Fruit fly (Drosophila melanogaster) whole organism, embryonic: Measurements from ENCODE around the gene RIOK2.

Experiments used
- Bteb2 ChIP-seq: fragments of 200-800 bp; sonication (Bioruptor generic); optimal IDR thresholded peaks from 2 replicates; lab custom pipeline; 2016; ENCODE audit warnings: missing biosample characterization, missing genetic modification characterization
- CG1024 ChIP-seq: fragments of 200-800 bp; sonication (Bioruptor generic); IDR thresholded peaks from 2 replicates; pipeline ENCODE4 v1.3.6; 2022; ENCODE audit warnings: missing biosample characterization, missing genetic modification characterization
- CG12236 ChIP-seq: fragments of 200-800 bp; sonication (Bioruptor generic); optimal IDR thresholded peaks from 2 replicates; lab custom pipeline; 2016; ENCODE audit warnings: missing biosample characterization, missing genetic modification characterization
- CG12744 ChIP-seq: fragments of 200-800 bp; sonication (Bioruptor generic); optimal IDR thresholded peaks from 2 replicates; lab custom pipeline; 2016; ENCODE audit warnings: missing biosample characterization, missing genetic modification characterization
- CG15269 ChIP-seq: fragments of 200-800 bp; sonication (Bioruptor generic); optimal IDR thresholded peaks from 2 replicates; lab custom pipeline; 2018; ENCODE audit warnings: missing biosample characterization, mild to moderate bottlenecking, missing genetic modification characterization, moderate library complexity
- CG17912 ChIP-seq: fragments of 200-800 bp; sonication (Bioruptor generic); optimal IDR thresholded peaks from 2 replicates; lab custom pipeline; 2018; ENCODE audit warnings: missing biosample characterization, mild to moderate bottlenecking, missing genetic modification characterization
- CG2116 ChIP-seq: fragments of 200-800 bp; sonication (Bioruptor generic); optimal IDR thresholded peaks from 3 replicates; lab custom pipeline; 2018; ENCODE audit warnings: missing biosample characterization, mild to moderate bottlenecking, missing genetic modification characterization
- CG2712 ChIP-seq: fragments of 200-800 bp; optimal IDR thresholded peaks from 3 replicates; lab custom pipeline; 2019; ENCODE audit warnings: missing biosample characterization, mild to moderate bottlenecking, missing genetic modification characterization, moderate library complexity
- CG2889 ChIP-seq: fragments of 200-800 bp; sonication (Bioruptor generic); IDR thresholded peaks from 3 replicates; pipeline ENCODE4 v1.3.6; 2022; ENCODE audit warnings: missing biosample characterization, missing genetic modification characterization
- CG30020 ChIP-seq: fragments of 200-800 bp; optimal IDR thresholded peaks from 2 replicates; lab custom pipeline; 2019; ENCODE audit warnings: missing biosample characterization, mild to moderate bottlenecking, missing genetic modification characterization, moderate library complexity
- CG31388 ChIP-seq: fragments of 200-800 bp; sonication (Bioruptor generic); optimal IDR thresholded peaks from 2 replicates; lab custom pipeline; 2016; ENCODE audit warnings: missing biosample characterization, missing genetic modification characterization
- CG4730 ChIP-seq: fragments of 200-800 bp; sonication (Bioruptor generic); IDR thresholded peaks from 2 replicates; pipeline ENCODE4 v1.3.6; 2022; ENCODE audit warnings: missing biosample characterization, missing genetic modification characterization
- CG5180 ChIP-seq: fragments of 200-800 bp; sonication (Bioruptor generic); optimal IDR thresholded peaks from 3 replicates; lab custom pipeline; 2017; ENCODE audit warnings: missing biosample characterization, missing genetic modification characterization, mild to moderate bottlenecking, moderate library complexity, missing genetic modification reagents
- CG6272 ChIP-seq: fragments of 200-800 bp; sonication (Bioruptor generic); IDR thresholded peaks from 2 replicates; pipeline ENCODE4 v1.3.6; 2022; ENCODE audit warnings: missing biosample characterization, missing genetic modification characterization
- CG6791 ChIP-seq: fragments of 200-800 bp; sonication (Bioruptor generic); IDR thresholded peaks from 3 replicates; pipeline ENCODE4 v1.3.6; 2022; ENCODE audit warnings: missing biosample characterization, missing genetic modification characterization; ENCODE audit not compliant: partially characterized antibody
- CG6813 ChIP-seq: fragments of 200-800 bp; sonication (Bioruptor generic); optimal IDR thresholded peaks from 2 replicates; lab custom pipeline; 2017; ENCODE audit warnings: missing biosample characterization, missing genetic modification characterization, mild to moderate bottlenecking, moderate library complexity, missing genetic modification reagents
- CG8290 ChIP-seq, 3 experiments: fragments of 200-800 bp; sonication (Bioruptor generic); optimal IDR thresholded peaks; 2 replicates each; lab custom pipeline; 2016 to 2019; ENCODE audit warnings: missing biosample characterization in 3 of 3, missing genetic modification characterization in 3 of 3, mild to moderate bottlenecking in 2 of 3, moderate library complexity in 1 of 3
- CG9609 ChIP-seq: fragments of 200-800 bp; sonication (Bioruptor generic); optimal IDR thresholded peaks from 3 replicates; lab custom pipeline; 2016; ENCODE audit warnings: missing biosample characterization, missing genetic modification characterization
- CoRest ChIP-seq: fragments of 200-800 bp; sonication (Bioruptor generic); optimal IDR thresholded peaks from 3 replicates; lab custom pipeline; 2018; ENCODE audit warnings: missing biosample characterization, mild to moderate bottlenecking, missing genetic modification characterization, moderate library complexity
- Dref ChIP-seq: fragments of 200-800 bp; sonication (Bioruptor generic); IDR thresholded peaks from 2 replicates; pipeline ENCODE4 v1.3.6; 2022; ENCODE audit warnings: missing biosample characterization, missing genetic modification characterization
- E2f2 ChIP-seq: fragments of 200-800 bp; sonication (Bioruptor generic); IDR thresholded peaks from 2 replicates; pipeline ENCODE4 v1.3.6; 2022; ENCODE audit warnings: missing biosample characterization, missing genetic modification characterization
- Elba2 ChIP-seq: fragments of 200-800 bp; sonication (Bioruptor generic); optimal IDR thresholded peaks from 3 replicates; lab custom pipeline; 2016; ENCODE audit warnings: missing biosample characterization, missing genetic modification characterization
- Fer1 ChIP-seq: fragments of 200-800 bp; sonication (Bioruptor generic); optimal IDR thresholded peaks from 2 replicates; lab custom pipeline; 2017; ENCODE audit warnings: missing biosample characterization, mild to moderate bottlenecking, missing genetic modification characterization
- Mad ChIP-seq: fragments of 200-800 bp; sonication (Bioruptor generic); optimal IDR thresholded peaks from 2 replicates; lab custom pipeline; 2016; ENCODE audit warnings: missing biosample characterization, missing genetic modification characterization
- Max ChIP-seq: fragments of 200-800 bp; sonication (Bioruptor generic); optimal IDR thresholded peaks from 2 replicates; lab custom pipeline; 2016; ENCODE audit warnings: missing biosample characterization, mild to moderate bottlenecking, missing genetic modification characterization
- Nf-YA ChIP-seq: fragments of 200-800 bp; sonication (Bioruptor generic); IDR thresholded peaks from 2 replicates; pipeline ENCODE4 v1.3.6; 2022; ENCODE audit warnings: missing biosample characterization, missing genetic modification characterization
- Rfx ChIP-seq: fragments of 200-800 bp; sonication (Bioruptor generic); IDR thresholded peaks from 2 replicates; pipeline ENCODE4 v1.3.6; 2022; ENCODE audit warnings: missing biosample characterization, missing genetic modification characterization
- Side ChIP-seq: fragments of 200-800 bp; sonication (Bioruptor generic); optimal IDR thresholded peaks from 2 replicates; lab custom pipeline; 2016; ENCODE audit warnings: missing biosample characterization, missing genetic modification characterization
- Sry-β ChIP-seq: fragments of 200-800 bp; sonication (Bioruptor generic); optimal IDR thresholded peaks from 2 replicates; lab custom pipeline; 2018; ENCODE audit warnings: missing biosample characterization, mild to moderate bottlenecking, missing genetic modification characterization, moderate library complexity
- Trl ChIP-seq, 3 experiments: fragments of >200 bp in 2 of 3; fragments of 200-800 bp in 1 of 3; sonication (Bioruptor generic) in 1 of 3; optimal IDR thresholded peaks; 2 replicates in 1 of 3; 3 replicates in 2 of 3; lab custom pipeline; 2016 to 2017; ENCODE audit warnings: missing biosample characterization in 1 of 3, missing genetic modification characterization in 1 of 3
- bbx ChIP-seq: fragments of 200-800 bp; sonication (Bioruptor generic); IDR thresholded peaks from 2 replicates; pipeline ENCODE4 v1.3.6; 2022; ENCODE audit warnings: missing biosample characterization, missing genetic modification characterization; ENCODE audit not compliant: partially characterized antibody
- dm ChIP-seq: fragments of 200-800 bp; sonication (Bioruptor generic); optimal IDR thresholded peaks from 3 replicates; lab custom pipeline; 2016; ENCODE audit warnings: missing biosample characterization, missing genetic modification characterization
- esg ChIP-seq: fragments of 200-800 bp; sonication (Bioruptor generic); conservative IDR thresholded peaks from 2 replicates; pipeline ENCODE4 v1.3.6; 2022; ENCODE audit warnings: missing biosample characterization, missing genetic modification characterization
- fd102C ChIP-seq: fragments of 200-800 bp; sonication (Bioruptor generic); optimal IDR thresholded peaks from 2 replicates; lab custom pipeline; 2018; ENCODE audit warnings: missing biosample characterization, mild to moderate bottlenecking, missing genetic modification characterization, moderate library complexity
- gem ChIP-seq: fragments of 200-800 bp; sonication (Bioruptor generic); optimal IDR thresholded peaks from 2 replicates; lab custom pipeline; 2019; ENCODE audit warnings: missing biosample characterization, mild to moderate bottlenecking, missing genetic modification characterization, moderate library complexity
- gfzf ChIP-seq: fragments of 200-800 bp; sonication (Bioruptor generic); optimal IDR thresholded peaks from 2 replicates; lab custom pipeline; 2016; ENCODE audit warnings: missing biosample characterization, mild to moderate bottlenecking, missing genetic modification characterization, moderate library complexity
- grn ChIP-seq: fragments of 200-800 bp; sonication (Bioruptor generic); optimal IDR thresholded peaks from 3 replicates; lab custom pipeline; 2017; ENCODE audit warnings: missing biosample characterization, missing genetic modification characterization
- odd ChIP-seq: fragments of 200-800 bp; sonication (Bioruptor generic); optimal IDR thresholded peaks from 2 replicates; lab custom pipeline; 2017; ENCODE audit warnings: missing biosample characterization, mild to moderate bottlenecking, missing genetic modification characterization
- p53 ChIP-seq: fragments of 200-800 bp; sonication (Bioruptor generic); optimal IDR thresholded peaks from 2 replicates; lab custom pipeline; 2016; ENCODE audit warnings: missing biosample characterization, missing genetic modification characterization
- pros ChIP-seq: fragments of 200-800 bp; sonication (Bioruptor generic); optimal IDR thresholded peaks from 3 replicates; lab custom pipeline; 2019; ENCODE audit warnings: missing biosample characterization, mild to moderate bottlenecking, missing genetic modification characterization, moderate library complexity
- salm ChIP-seq: fragments of 200-800 bp; sonication (Bioruptor generic); optimal IDR thresholded peaks from 2 replicates; lab custom pipeline; 2018; ENCODE audit warnings: missing biosample characterization, mild to moderate bottlenecking, missing genetic modification characterization
- tio ChIP-seq: fragments of 200-800 bp; sonication (Bioruptor generic); optimal IDR thresholded peaks from 2 replicates; lab custom pipeline; 2017; ENCODE audit warnings: missing biosample characterization, missing genetic modification characterization, inconsistent platforms
- tna ChIP-seq: fragments of 200-800 bp; sonication (Bioruptor generic); IDR thresholded peaks from 2 replicates; pipeline ENCODE4 v1.3.6; 2022; ENCODE audit warnings: missing biosample characterization, missing genetic modification characterization; ENCODE audit not compliant: partially characterized antibody
- trem ChIP-seq: fragments of 200-800 bp; optimal IDR thresholded peaks from 3 replicates; lab custom pipeline; 2019; ENCODE audit warnings: missing biosample characterization, mild to moderate bottlenecking, missing genetic modification characterization, moderate library complexity
- ttk ChIP-seq: fragments of 200-800 bp; sonication (Bioruptor generic); IDR thresholded peaks from 2 replicates; pipeline ENCODE4 v2.1.2; 2022; ENCODE audit warnings: missing biosample characterization, missing genetic modification characterization
- vvl ChIP-seq: fragments of 200-800 bp; sonication (Bioruptor generic); IDR thresholded peaks from 2 replicates; pipeline ENCODE4 v1.3.6; 2022; ENCODE audit warnings: missing biosample characterization, missing genetic modification characterization
- wdn ChIP-seq: fragments of 200-800 bp; sonication (Bioruptor generic); IDR thresholded peaks from 2 replicates; pipeline ENCODE4 v1.3.6; 2022; ENCODE audit warnings: missing biosample characterization, missing genetic modification characterization
- zen ChIP-seq: fragments of 200-800 bp; sonication (Bioruptor generic); optimal IDR thresholded peaks from 3 replicates; lab custom pipeline; 2018; ENCODE audit warnings: missing biosample characterization, mild to moderate bottlenecking, missing genetic modification characterization, moderate library complexity
- zfh2 ChIP-seq: fragments of 200-800 bp; sonication (Bioruptor generic); optimal IDR thresholded peaks from 2 replicates; lab custom pipeline; 2016; ENCODE audit warnings: missing biosample characterization, missing genetic modification characterization

The RIOK2 gene

DNA sequence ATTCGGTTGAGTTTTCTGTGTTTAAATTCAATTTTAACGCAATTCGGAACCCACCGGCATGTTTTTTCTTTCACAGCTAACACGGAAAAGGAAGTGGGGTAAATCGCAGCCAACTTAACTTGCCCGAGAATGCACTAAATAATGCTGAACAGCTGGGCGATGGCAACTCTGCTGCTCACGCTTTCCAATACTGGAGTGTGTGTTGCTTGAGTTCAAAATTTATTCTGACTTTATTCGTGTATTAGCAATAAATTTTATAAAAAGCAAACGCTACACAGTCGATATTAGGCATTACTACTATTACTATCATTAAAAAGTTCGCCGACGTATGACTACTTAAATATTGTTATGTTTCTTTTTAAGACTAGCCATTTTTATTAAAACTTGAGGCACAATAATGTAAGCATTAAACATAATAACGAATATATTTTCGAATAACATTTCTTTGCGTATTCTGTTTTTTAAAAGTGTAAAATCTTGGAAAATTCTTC is 18.2 kb upstream of the RIOK2 start, which contains the start of the genes RpS27 and Nup37 (continued):
- TF ChIP-seq CG8290 (GFP tag; optimal IDR thresholded peaks at IDR 0.05; lab: Kevin White, UChicago) (peak; percentile 98), CG8290 (tag; optimal IDR thresholded peaks at IDR 0.05; lab: Kevin White, UChicago) (peak; percentile 97 to 100), tio (GFP tag; lab: Kevin White, UChicago) (peak; percentile 96), Nf-YA (GFP tag; lab: Robert Waterston, UW) (peak; percentile 93), salm (tag; lab: Kevin White, UChicago) (peak; percentile 90), zen (tag; lab: Kevin White, UChicago) (peak; percentile 91), CG4730 (GFP tag; lab: Robert Waterston, UW) (peak; percentile 94), Sry-β (peak; percentile 80), CG9609 (peak; percentile 99), gfzf (peak; percentile 96), Fer1 (GFP tag; lab: Kevin White, UChicago) (peak; percentile 98), odd (GFP tag; lab: Kevin White, UChicago) (peak; percentile 99), p53 (peak; percentile 98), CG15269 (tag; lab: Kevin White, UChicago) (peak; percentile 94), CoRest (tag; lab: Kevin White, UChicago) (peak; percentile 95), tna (no peak), Elba2 (GFP tag; lab: Kevin White, UChicago) (peak; percentile 72), CG1024 (GFP tag; lab: Robert Waterston, UW) (peak; percentile 94), ttk (peak; percentile 97), Rfx (GFP tag; lab: Robert Waterston, UW) (peak; percentile 99), Max (peak; percentile 98), CG2889 (GFP tag; lab: Robert Waterston, UW) (peak; percentile 94), grn (GFP tag; lab: Kevin White, UChicago) (peak; percentile 96), CG2712 (peak; percentile 94), CG30020 (tag; lab: Kevin White, UChicago) (peak; percentile 82), zfh2 (GFP tag; lab: Kevin White, UChicago) (peak; percentile 98), dm (GFP tag; lab: Kevin White, UChicago) (peak; percentile 99), Mad (GFP tag; lab: Kevin White, UChicago) (peak; percentile 99), CG6813 (GFP tag; lab: Kevin White, UChicago) (peak; percentile 98), Side (GFP tag; lab: Kevin White, UChicago) (peak; percentile 99), wdn (GFP tag; lab: Robert Waterston, UW) (peak; percentile 94), Bteb2 (GFP tag; lab: Kevin White, UChicago) (peak; percentile 97), Trl (optimal IDR thresholded peaks at IDR 0.05; lab: Kevin White, UChicago) (no peak), Trl (GFP tag; optimal IDR thresholded peaks at IDR 0.05; lab: Kevin White, UChicago) (peak; percentile 99), CG31388 (peak; percentile 94), CG12236 (peak; percentile 97), bbx (GFP tag; lab: Robert Waterston, UW) (0 out of 2 replicates have a peak, but pooled peaks have one; percentile 34), CG12744 (GFP tag; lab: Kevin White, UChicago) (peak; percentile 96), Dref (GFP tag; lab: Robert Waterston, UW) (peak; percentile 59), CG2116 (GFP tag; lab: Kevin White, UChicago) (peak; percentile 94), E2f2 (GFP tag; lab: Robert Waterston, UW) (peak; percentile 85), pros (GFP tag; lab: Kevin White, UChicago) (peak; percentile 73), fd102C (GFP tag; lab: Kevin White, UChicago) (peak; percentile 95), CG17912 (GFP tag; lab: Kevin White, UChicago) (peak; percentile 100), esg (peak; percentile 84), CG5180 (GFP tag; lab: Kevin White, UChicago) (peak; percentile 91), trem (tag; lab: Kevin White, UChicago) (peak; percentile 94), CG6272 (GFP tag; lab: Robert Waterston, UW) (peak; percentile 91), CG6791 (GFP tag; lab: Robert Waterston, UW) (peak; percentile 32; the same call in 1 of the 3 replicates), gem (peak; percentile 91), vvl (GFP tag; lab: Robert Waterston, UW) (peak; percentile 98)
